Fruit fly (Drosophila melanogaster) whole organism, wandering third instar larva: Measurements from ENCODE around the gene CG43799.

Source experiments
- Abd-B ChIP-seq: fragments of >200 bp; optimal IDR thresholded peaks from 2 replicates; lab custom pipeline; 2017; ENCODE audit warnings: missing biosample characterization, missing genetic modification characterization
- CG32264 ChIP-seq: fragments of 200-800 bp; sonication (Bioruptor generic); optimal IDR thresholded peaks from 2 replicates; lab custom pipeline; 2016; ENCODE audit warnings: missing biosample characterization, missing genetic modification characterization
- CG9705 ChIP-seq: fragments of 200-800 bp; sonication (Bioruptor generic); optimal IDR thresholded peaks from 2 replicates; lab custom pipeline; 2018; ENCODE audit warnings: missing biosample characterization, mild to moderate bottlenecking, missing genetic modification characterization
- CrebA ChIP-seq: fragments of 200-800 bp; sonication (Bioruptor generic); optimal IDR thresholded peaks from 2 replicates; lab custom pipeline; 2016; ENCODE audit warnings: missing biosample characterization, mild to moderate bottlenecking, missing genetic modification characterization, borderline replicate concordance
- Dfd ChIP-seq: fragments of >200 bp; optimal IDR thresholded peaks from 2 replicates; lab custom pipeline; 2017; ENCODE audit warnings: missing biosample characterization, missing genetic modification characterization
- Dif ChIP-seq: fragments of 200-275, 200-300 bp; sonication (Bioruptor generic); optimal IDR thresholded peaks from 2 replicates; lab custom pipeline; 2018; ENCODE audit warnings: missing biosample characterization, missing genetic modification characterization; ENCODE audit not compliant: partially characterized antibody
- GATAd ChIP-seq: sonication (Bioruptor generic); optimal IDR thresholded peaks from 2 replicates; lab custom pipeline; 2016; ENCODE audit warnings: missing biosample characterization, missing genetic modification characterization
- HLH106 ChIP-seq: fragments of 200-800 bp; optimal IDR thresholded peaks from 3 replicates; lab custom pipeline; 2019; ENCODE audit warnings: missing biosample characterization, mild to moderate bottlenecking, missing genetic modification characterization, moderate library complexity
- Hnf4 ChIP-seq: fragments of 200-800 bp; sonication (Bioruptor generic); optimal IDR thresholded peaks from 2 replicates; lab custom pipeline; 2016; ENCODE audit warnings: missing biosample characterization, mild to moderate bottlenecking, missing genetic modification characterization
- Hr78 ChIP-seq: fragments of >200 bp; optimal IDR thresholded peaks from 2 replicates; lab custom pipeline; 2017; ENCODE audit warnings: missing biosample characterization, missing genetic modification characterization
- Hr83 ChIP-seq: fragments of 200-300 bp; sonication (Bioruptor generic); optimal IDR thresholded peaks from 2 replicates; lab custom pipeline; 2016; ENCODE audit warnings: missing biosample characterization, mild to moderate bottlenecking, missing genetic modification characterization, moderate library complexity; ENCODE audit not compliant: poor library complexity, severe bottlenecking
- Jra ChIP-seq: sonication (Bioruptor generic); optimal IDR thresholded peaks from 2 replicates; lab custom pipeline; 2016; ENCODE audit warnings: missing biosample characterization, missing genetic modification characterization
- Mio ChIP-seq: sonication (Bioruptor generic); optimal IDR thresholded peaks from 2 replicates; lab custom pipeline; 2016; ENCODE audit warnings: missing biosample characterization, missing genetic modification characterization
- Myc ChIP-seq: fragments of >200 bp; optimal IDR thresholded peaks from 2 replicates; lab custom pipeline; 2017
- N ChIP-seq: fragments of >200 bp; optimal IDR thresholded peaks from 2 replicates; lab custom pipeline; 2018; ENCODE audit warnings: missing biosample characterization, missing external identifiers, missing genetic modification characterization
- OdsH ChIP-seq: fragments of 200-800 bp; sonication (Bioruptor generic); optimal IDR thresholded peaks from 2 replicates; lab custom pipeline; 2016; ENCODE audit warnings: missing biosample characterization, mild to moderate bottlenecking, missing genetic modification characterization
- Rel ChIP-seq, 2 experiments: fragments of 200-800 bp; sonication (Bioruptor generic) in 1 of 2; optimal IDR thresholded peaks; 2 replicates in 1 of 2; 3 replicates in 1 of 2; lab custom pipeline; 2016 to 2019; ENCODE audit warnings: mild to moderate bottlenecking in 2 of 2, missing biosample characterization in 2 of 2, missing genetic modification characterization in 2 of 2, moderate library complexity in 1 of 2
- Sp1 ChIP-seq: fragments of 200-800 bp; sonication (Bioruptor generic); optimal IDR thresholded peaks from 3 replicates; lab custom pipeline; 2019; ENCODE audit warnings: missing biosample characterization, mild to moderate bottlenecking, missing genetic modification characterization, moderate library complexity
- Vsx2 ChIP-seq: fragments of 200-300, 225-300 bp; sonication (Bioruptor generic); optimal IDR thresholded peaks from 2 replicates; lab custom pipeline; 2018; ENCODE audit warnings: missing biosample characterization, missing genetic modification characterization; ENCODE audit not compliant: partially characterized antibody
- br ChIP-seq: fragments of 200-800 bp; sonication (Bioruptor generic); optimal IDR thresholded peaks from 2 replicates; lab custom pipeline; 2016; ENCODE audit warnings: missing biosample characterization, missing genetic modification characterization
- brk ChIP-seq: fragments of 200-800 bp; sonication (Bioruptor generic); optimal IDR thresholded peaks from 2 replicates; lab custom pipeline; 2016; ENCODE audit warnings: missing biosample characterization, mild to moderate bottlenecking, missing genetic modification characterization
- dl ChIP-seq, 2 experiments: fragments of 175-275, 200-275 bp in 1 of 2; fragments of 200-275 bp in 1 of 2; sonication (Bioruptor generic); optimal IDR thresholded peaks; lab custom pipeline; 2018; ENCODE audit warnings: mild to moderate bottlenecking in 2 of 2, missing biosample characterization in 2 of 2, missing genetic modification characterization in 2 of 2, moderate library complexity in 2 of 2; ENCODE audit not compliant: partially characterized antibody in 2 of 2, insufficient read depth in 1 of 2
- dmrt93B ChIP-seq: fragments of 200-800 bp; sonication (Bioruptor generic); optimal IDR thresholded peaks from 2 replicates; lab custom pipeline; 2018; ENCODE audit warnings: missing biosample characterization, mild to moderate bottlenecking, missing genetic modification characterization
- dsf ChIP-seq: sonication (Bioruptor generic); optimal IDR thresholded peaks from 2 replicates; lab custom pipeline; 2016; ENCODE audit warnings: missing biosample characterization, missing genetic modification characterization, borderline replicate concordance
- ey ChIP-seq: fragments of 200-800 bp; sonication (Bioruptor generic); optimal IDR thresholded peaks from 2 replicates; lab custom pipeline; 2016; ENCODE audit warnings: missing biosample characterization, missing genetic modification characterization
- foxo ChIP-seq, 2 experiments: fragments of 200-800 bp; sonication (Bioruptor generic); optimal IDR thresholded peaks; 2 replicates in 1 of 2; 3 replicates in 1 of 2; lab custom pipeline; 2016 to 2017; ENCODE audit warnings: missing biosample characterization in 2 of 2, missing genetic modification characterization in 2 of 2
- fru ChIP-seq: fragments of 200-800 bp; sonication (Bioruptor generic); optimal IDR thresholded peaks from 3 replicates; lab custom pipeline; 2016; ENCODE audit warnings: missing biosample characterization, mild to moderate bottlenecking, missing genetic modification characterization
- h ChIP-seq: fragments of 200-800 bp; sonication (Bioruptor generic); optimal IDR thresholded peaks from 3 replicates; lab custom pipeline; 2016; ENCODE audit warnings: missing biosample characterization, mild to moderate bottlenecking, missing genetic modification characterization
- jim ChIP-seq: fragments of 175-275, 200-325 bp; sonication (Bioruptor generic); optimal IDR thresholded peaks from 2 replicates; lab custom pipeline; 2016; ENCODE audit warnings: missing biosample characterization, mild to moderate bottlenecking, missing genetic modification characterization
- lola ChIP-seq: fragments of >200 bp; optimal IDR thresholded peaks from 2 replicates; lab custom pipeline; 2017; ENCODE audit warnings: missing biosample characterization, missing genetic modification characterization
- pan ChIP-seq: fragments of >200 bp; optimal IDR thresholded peaks from 2 replicates; lab custom pipeline; 2017
- psq ChIP-seq: fragments of 200-800 bp; sonication (Bioruptor generic); optimal IDR thresholded peaks from 3 replicates; lab custom pipeline; 2017; ENCODE audit warnings: missing biosample characterization, mild to moderate bottlenecking, missing genetic modification characterization, moderate library complexity
- rgr ChIP-seq: fragments of 200-800 bp; sonication (Bioruptor generic); optimal IDR thresholded peaks from 3 replicates; lab custom pipeline; 2016; ENCODE audit warnings: missing biosample characterization, mild to moderate bottlenecking, missing genetic modification characterization
- sage ChIP-seq: fragments of 200-800 bp; sonication (Bioruptor generic); optimal IDR thresholded peaks from 2 replicates; lab custom pipeline; 2016; ENCODE audit warnings: missing biosample characterization, mild to moderate bottlenecking, missing genetic modification characterization
- sv ChIP-seq: fragments of 200-800 bp; sonication (Bioruptor generic); optimal IDR thresholded peaks from 3 replicates; lab custom pipeline; 2016; ENCODE audit warnings: missing biosample characterization, missing genetic modification characterization
- tai ChIP-seq: sonication (Bioruptor generic); optimal IDR thresholded peaks from 2 replicates; lab custom pipeline; 2016; ENCODE audit warnings: missing biosample characterization, missing genetic modification characterization
- usp ChIP-seq: fragments of >200 bp; optimal IDR thresholded peaks from 2 replicates; lab custom pipeline; 2017; ENCODE audit warnings: missing biosample characterization, missing genetic modification characterization
- woc ChIP-seq: sonication (Bioruptor generic); optimal IDR thresholded peaks from 2 replicates; lab custom pipeline; 2016; ENCODE audit warnings: missing biosample characterization, mild to moderate bottlenecking, missing genetic modification characterization

CG43799 gene

dm6 chr2L:7232713-7233112, 5.2 kb downstream of the CG43799 start, which contains the start of gene CG43800:
CG43800 (minus strand) TSS chr2L:7232813.
- no peak for TF ChIP-seq Hr78 (GFP tag; lab: Kevin White, UChicago)
- no peak for TF ChIP-seq sv (GFP tag; lab: Kevin White, UChicago)
- no peak for TF ChIP-seq GATAd
- no peak for TF ChIP-seq fru (GFP tag; lab: Kevin White, UChicago)
- no peak for TF ChIP-seq foxo (GFP tag; optimal IDR thresholded peaks at IDR 0.05; lab: Kevin White, UChicago)
- TF ChIP-seq sage (GFP tag; lab: Kevin White, UChicago) = no peak
- no peak for TF ChIP-seq Mio (GFP tag; lab: Kevin White, UChicago)
- TF ChIP-seq h (GFP tag; lab: Kevin White, UChicago) = no peak
- no peak for TF ChIP-seq Abd-B
- no peak for TF ChIP-seq br (GFP tag; lab: Kevin White, UChicago)
- no peak for TF ChIP-seq CG32264 (GFP tag; lab: Kevin White, UChicago)
- no peak for TF ChIP-seq brk (GFP tag; lab: Kevin White, UChicago)
- TF ChIP-seq tai (GFP tag; lab: Kevin White, UChicago) = no peak
- TF ChIP-seq Rel (GFP tag; optimal IDR thresholded peaks at IDR 0.05; lab: Kevin White, UChicago) = no peak
- TF ChIP-seq Rel (tag; optimal IDR thresholded peaks at IDR 0.05; lab: Kevin White, UChicago) = no peak
- TF ChIP-seq Dfd (GFP tag; lab: Kevin White, UChicago) = no peak
- TF ChIP-seq rgr (GFP tag; lab: Kevin White, UChicago) = no peak
- TF ChIP-seq Jra = no peak
- TF ChIP-seq pan (lab: Kevin White, UChicago) = no peak
- no peak for TF ChIP-seq Vsx2 (GFP tag; lab: Kevin White, UChicago)

- TF ChIP-seq rgr (GFP tag; lab: Kevin White, UChicago) (peak; percentile 89), CG9705 (GFP tag; lab: Kevin White, UChicago) (peak; percentile 24), lola (GFP tag; lab: Kevin White, UChicago) (no peak), Dif (GFP tag; lab: Kevin White, UChicago) (no peak), dsf (GFP tag; lab: Kevin White, UChicago) (no peak), Vsx2 (GFP tag; lab: Kevin White, UChicago) (no peak), HLH106 (tag; lab: Kevin White, UChicago) (peak; percentile 5), OdsH (GFP tag; lab: Kevin White, UChicago) (peak; percentile 92), h (GFP tag; lab: Kevin White, UChicago) (peak; percentile 93), tai (GFP tag; lab: Kevin White, UChicago) (peak; percentile 81), Hr78 (GFP tag; lab: Kevin White, UChicago) (no peak), sage (GFP tag; lab: Kevin White, UChicago) (peak; percentile 68), CG32264 (GFP tag; lab: Kevin White, UChicago) (peak; percentile 88), Abd-B (no peak), usp (no peak), Mio (GFP tag; lab: Kevin White, UChicago) (peak; percentile 34), pan (lab: Kevin White, UChicago) (no peak), CrebA (GFP tag; lab: Kevin White, UChicago) (peak; percentile 88), dmrt93B (peak; percentile 32), Rel (GFP tag; optimal IDR thresholded peaks at IDR 0.05; lab: Kevin White, UChicago) (peak; percentile 65), Rel (tag; optimal IDR thresholded peaks at IDR 0.05; lab: Kevin White, UChicago) (peak; percentile 44), ey (GFP tag; lab: Kevin White, UChicago) (peak; percentile 57), Dfd (GFP tag; lab: Kevin White, UChicago) (no peak), br (GFP tag; lab: Kevin White, UChicago) (peak; percentile 84), Hr83 (peak; percentile 99), Myc (lab: Kevin White, UChicago) (no peak), Hnf4 (GFP tag; lab: Kevin White, UChicago) (peak; percentile 83), fru (GFP tag; lab: Kevin White, UChicago) (peak; percentile 70), jim (GFP tag; lab: Kevin White, UChicago) (peak; percentile 7), brk (GFP tag; lab: Kevin White, UChicago) (peak; percentile 80), N (no peak), sv (GFP tag; lab: Kevin White, UChicago) (no peak), woc (GFP tag; lab: Kevin White, UChicago) (peak; percentile 30), Jra (peak; percentile 81), dl (GFP tag; optimal IDR thresholded peaks at IDR 0.05; lab: Kevin White, UChicago; ENCODE audit: insufficient read depth in 1 of 2, partially characterized antibody in 2 of 2) (peak in 1 of 2 experiments; percentile 0), psq (GFP tag; lab: Kevin White, UChicago) (peak; percentile 56), Sp1 (GFP tag; lab: Kevin White, UChicago) (peak; percentile 66), foxo (GFP tag; optimal IDR thresholded peaks at IDR 0.05; lab: Kevin White, UChicago) (peak; percentile 77 to 78), GATAd (peak; percentile 61)
These were observed 11.8 kb downstream of the CG43799 start for dm6 chr2L:7239310-7239709.
